Fruit fly (Drosophila melanogaster) whole organism, embryonic: ENCODE data around the gene CG31922.

ENCODE experiments used
- Ada2b ChIP-seq: fragments of 200-800 bp; sonication (Bioruptor generic); IDR thresholded peaks from 2 replicates; pipeline ENCODE4 v1.3.6; 2022; ENCODE audit warnings: missing biosample characterization, missing genetic modification characterization
- CG10209 ChIP-seq: fragments of 200-800 bp; sonication (Bioruptor generic); optimal IDR thresholded peaks from 3 replicates; lab custom pipeline; 2017; ENCODE audit warnings: missing biosample characterization, mild to moderate bottlenecking, missing genetic modification characterization, missing genetic modification reagents
- CG10366 ChIP-seq: fragments of 200-800 bp; sonication (Bioruptor generic); IDR thresholded peaks from 2 replicates; pipeline ENCODE4 v1.3.6; 2022; ENCODE audit warnings: missing biosample characterization, missing genetic modification characterization
- CG10543 ChIP-seq: fragments of 200-800 bp; sonication (Bioruptor generic); optimal IDR thresholded peaks from 3 replicates; lab custom pipeline; 2017; ENCODE audit warnings: missing biosample characterization, mild to moderate bottlenecking, missing genetic modification characterization, moderate library complexity
- CG10959 ChIP-seq: fragments of 200-800 bp; sonication (Bioruptor generic); IDR thresholded peaks from 2 replicates; pipeline ENCODE4 v1.3.6; 2022; ENCODE audit warnings: missing biosample characterization, missing genetic modification characterization
- CG11093 ChIP-seq: fragments of 200-800 bp; sonication (Bioruptor generic); IDR thresholded peaks from 3 replicates; pipeline ENCODE4 v1.3.6; 2022; ENCODE audit warnings: missing biosample characterization, missing genetic modification characterization
- CG12391 ChIP-seq: fragments of 200-800 bp; sonication (Bioruptor generic); optimal IDR thresholded peaks from 3 replicates; lab custom pipeline; 2018; ENCODE audit warnings: missing biosample characterization, mild to moderate bottlenecking, missing genetic modification characterization, moderate library complexity
- CG15479 ChIP-seq: fragments of 200-800 bp; sonication (Bioruptor generic); optimal IDR thresholded peaks from 3 replicates; lab custom pipeline; 2019; ENCODE audit warnings: missing biosample characterization, mild to moderate bottlenecking, missing genetic modification characterization, moderate library complexity
- CG15601 ChIP-seq: fragments of 200-800 bp; sonication (Bioruptor generic); optimal IDR thresholded peaks from 3 replicates; lab custom pipeline; 2019; ENCODE audit warnings: missing biosample characterization, mild to moderate bottlenecking, missing genetic modification characterization, moderate library complexity
- CG15696 ChIP-seq: fragments of 200-800 bp; sonication (Bioruptor generic); optimal IDR thresholded peaks from 2 replicates; lab custom pipeline; 2019; ENCODE audit warnings: missing biosample characterization, mild to moderate bottlenecking, missing genetic modification characterization, moderate library complexity
- CG1602 ChIP-seq: fragments of 200-800 bp; sonication (Bioruptor generic); optimal IDR thresholded peaks from 3 replicates; lab custom pipeline; 2016; ENCODE audit warnings: missing biosample characterization, missing genetic modification characterization
- CG17361 ChIP-seq: fragments of 200-800 bp; sonication (Bioruptor generic); IDR thresholded peaks from 3 replicates; pipeline ENCODE4 v1.3.6; 2022; ENCODE audit warnings: missing biosample characterization, missing genetic modification characterization
- CG17385 ChIP-seq: fragments of 200-800 bp; sonication (Bioruptor generic); optimal IDR thresholded peaks from 3 replicates; lab custom pipeline; 2018; ENCODE audit warnings: missing biosample characterization, mild to moderate bottlenecking, missing genetic modification characterization
- CG1792 ChIP-seq: fragments of 200-800 bp; sonication (Bioruptor generic); optimal IDR thresholded peaks from 2 replicates; lab custom pipeline; 2016; ENCODE audit warnings: missing biosample characterization, missing genetic modification characterization
- CG2889 ChIP-seq: fragments of 200-800 bp; sonication (Bioruptor generic); IDR thresholded peaks from 3 replicates; pipeline ENCODE4 v1.3.6; 2022; ENCODE audit warnings: missing biosample characterization, missing genetic modification characterization
- CG30431 ChIP-seq: fragments of 200-800 bp; sonication (Bioruptor generic); optimal IDR thresholded peaks from 2 replicates; lab custom pipeline; 2017; ENCODE audit warnings: missing biosample characterization, missing genetic modification characterization
- CG32767 ChIP-seq: fragments of 200-800 bp; sonication (Bioruptor generic); IDR thresholded peaks from 2 replicates; pipeline ENCODE4 v1.3.6; 2022; ENCODE audit warnings: missing biosample characterization, missing genetic modification characterization
- CG34422 ChIP-seq: fragments of 200-800 bp; sonication (Bioruptor generic); IDR thresholded peaks from 3 replicates; pipeline ENCODE4 v1.3.6; 2022; ENCODE audit warnings: missing biosample characterization, missing genetic modification characterization
- CG4854 ChIP-seq: fragments of 200-800 bp; sonication (Bioruptor generic); optimal IDR thresholded peaks from 2 replicates; lab custom pipeline; 2016; ENCODE audit warnings: missing biosample characterization, missing genetic modification characterization, inconsistent platforms
- CG6854 ChIP-seq: fragments of 200-800 bp; sonication (Bioruptor generic); optimal IDR thresholded peaks from 3 replicates; lab custom pipeline; 2017; ENCODE audit warnings: missing biosample characterization, mild to moderate bottlenecking, missing genetic modification characterization
- CG7271 ChIP-seq: fragments of 200-800 bp; sonication (Bioruptor generic); optimal IDR thresholded peaks from 2 replicates; lab custom pipeline; 2018; ENCODE audit warnings: missing biosample characterization, mild to moderate bottlenecking, missing genetic modification characterization, moderate library complexity
- CG9797 ChIP-seq: fragments of 200-800 bp; sonication (Bioruptor generic); optimal IDR thresholded peaks from 3 replicates; lab custom pipeline; 2018; ENCODE audit warnings: missing biosample characterization, mild to moderate bottlenecking, missing genetic modification characterization
- Dip3 ChIP-seq: fragments of 200-800 bp; sonication (Bioruptor generic); optimal IDR thresholded peaks from 3 replicates; lab custom pipeline; 2016; ENCODE audit warnings: missing biosample characterization, missing genetic modification characterization
- Elba2 ChIP-seq: fragments of 200-800 bp; sonication (Bioruptor generic); optimal IDR thresholded peaks from 3 replicates; lab custom pipeline; 2016; ENCODE audit warnings: missing biosample characterization, missing genetic modification characterization
- Fer1 ChIP-seq: fragments of 200-800 bp; sonication (Bioruptor generic); optimal IDR thresholded peaks from 2 replicates; lab custom pipeline; 2017; ENCODE audit warnings: missing biosample characterization, mild to moderate bottlenecking, missing genetic modification characterization
- Fer3 ChIP-seq: fragments of 200-800 bp; sonication (Bioruptor generic); optimal IDR thresholded peaks from 2 replicates; lab custom pipeline; 2018; ENCODE audit warnings: missing biosample characterization, mild to moderate bottlenecking, missing genetic modification characterization, moderate library complexity
- Hr3 ChIP-seq: fragments of 200-800 bp; sonication (Bioruptor generic); optimal IDR thresholded peaks from 3 replicates; lab custom pipeline; 2016; ENCODE audit warnings: missing biosample characterization, missing genetic modification characterization
- Lhr ChIP-seq: fragments of 200-800 bp; sonication (Bioruptor generic); optimal IDR thresholded peaks from 3 replicates; lab custom pipeline; 2017; ENCODE audit warnings: mild to moderate bottlenecking, missing biosample characterization, missing genetic modification reagents, missing genetic modification characterization
- Meics ChIP-seq: fragments of 200-800 bp; sonication (Bioruptor generic); optimal IDR thresholded peaks from 2 replicates; lab custom pipeline; 2017; ENCODE audit warnings: missing biosample characterization, mild to moderate bottlenecking, missing genetic modification characterization
- Mrtf ChIP-seq: fragments of 200-800 bp; sonication (Bioruptor generic); IDR thresholded peaks from 3 replicates; pipeline ENCODE4 v1.3.6; 2022; ENCODE audit warnings: missing biosample characterization, missing genetic modification characterization
- Oaz ChIP-seq: fragments of 200-800 bp; sonication (Bioruptor generic); IDR thresholded peaks from 2 replicates; pipeline ENCODE4 v1.3.6; 2022; ENCODE audit warnings: missing biosample characterization, missing genetic modification characterization
- Sin3A ChIP-seq: fragments of >200 bp; optimal IDR thresholded peaks from 2 replicates; lab custom pipeline; 2018
- Xrp1 ChIP-seq: fragments of 200-800 bp; sonication (Bioruptor generic); IDR thresholded peaks from 2 replicates; pipeline ENCODE4 v1.3.6; 2022; ENCODE audit warnings: missing biosample characterization, missing genetic modification characterization
- abd-A ChIP-seq: fragments of 200-800 bp; sonication (Bioruptor generic); optimal IDR thresholded peaks from 3 replicates; lab custom pipeline; 2019; ENCODE audit warnings: missing biosample characterization, mild to moderate bottlenecking, missing genetic modification characterization, moderate library complexity
- ac ChIP-seq: fragments of 200-800 bp; sonication (Bioruptor generic); optimal IDR thresholded peaks from 3 replicates; lab custom pipeline; 2017; ENCODE audit warnings: missing biosample characterization, mild to moderate bottlenecking, missing genetic modification characterization
- ci ChIP-seq: fragments of 200-800 bp; sonication (Bioruptor generic); IDR thresholded peaks from 3 replicates; pipeline ENCODE4 v1.3.6; 2022; ENCODE audit warnings: missing biosample characterization, missing genetic modification characterization
- croc ChIP-seq: fragments of 200-800 bp; sonication (Bioruptor generic); conservative IDR thresholded peaks from 3 replicates; pipeline ENCODE4 v1.3.6; 2022; ENCODE audit warnings: missing biosample characterization, missing genetic modification characterization
- crp ChIP-seq, 2 experiments: fragments of 200-800 bp; sonication (Bioruptor generic); optimal IDR thresholded peaks; 2 replicates in 1 of 2; 3 replicates in 1 of 2; lab custom pipeline; 2017; ENCODE audit warnings: missing biosample characterization in 2 of 2, missing genetic modification characterization in 2 of 2, mild to moderate bottlenecking in 1 of 2, moderate library complexity in 1 of 2
- dmrt11E ChIP-seq: fragments of 200-800 bp; sonication (Bioruptor generic); optimal IDR thresholded peaks from 3 replicates; lab custom pipeline; 2018; ENCODE audit warnings: missing biosample characterization, mild to moderate bottlenecking, missing genetic modification characterization, moderate library complexity
- fd96Cb ChIP-seq: fragments of 200-800 bp; sonication (Bioruptor generic); optimal IDR thresholded peaks from 2 replicates; lab custom pipeline; 2018; ENCODE audit warnings: missing biosample characterization, mild to moderate bottlenecking, missing genetic modification characterization, moderate library complexity
- gsb-n ChIP-seq: fragments of 200-800 bp; sonication (Bioruptor generic); optimal IDR thresholded peaks from 3 replicates; lab custom pipeline; 2018; ENCODE audit warnings: missing biosample characterization, mild to moderate bottlenecking, missing genetic modification characterization
- pan ChIP-seq, 4 experiments: fragments of >200 bp in 3 of 4; fragments of 200-800 bp in 1 of 4; sonication (Bioruptor generic) in 1 of 4; optimal IDR thresholded peaks in 3 of 4; IDR thresholded peaks in 1 of 4; 2 replicates each; pipeline versions ENCODE4 v1.3.6 to Lab custom; 2017 to 2022; ENCODE audit warnings: missing biosample characterization in 2 of 4, missing genetic modification characterization in 2 of 4, mixed read lengths in 1 of 4
- pho ChIP-seq: fragments of 200-800 bp; sonication (Bioruptor generic); optimal IDR thresholded peaks from 2 replicates; lab custom pipeline; 2016; ENCODE audit warnings: missing biosample characterization, missing genetic modification characterization
- prd ChIP-seq, 3 experiments: fragments of >200 bp in 2 of 3; fragments of 200-800 bp in 1 of 3; sonication (Bioruptor generic) in 1 of 3; optimal IDR thresholded peaks in 2 of 3; IDR thresholded peaks in 1 of 3; 2 replicates in 2 of 3; 3 replicates in 1 of 3; pipeline versions ENCODE4 v1.3.6 to Lab custom; 2017 to 2022; ENCODE audit warnings: missing biosample characterization in 1 of 3, missing genetic modification characterization in 1 of 3
- slbo ChIP-seq: fragments of 200-800 bp; sonication (Bioruptor generic); IDR thresholded peaks from 2 replicates; pipeline ENCODE4 v1.3.6; 2022; ENCODE audit warnings: missing biosample characterization, missing genetic modification characterization
- sug ChIP-seq: fragments of 200-800 bp; optimal IDR thresholded peaks from 2 replicates; lab custom pipeline; 2019; ENCODE audit warnings: missing biosample characterization, mild to moderate bottlenecking, missing genetic modification characterization, moderate library complexity
- tna ChIP-seq: fragments of 200-800 bp; sonication (Bioruptor generic); IDR thresholded peaks from 2 replicates; pipeline ENCODE4 v1.3.6; 2022; ENCODE audit warnings: missing biosample characterization, missing genetic modification characterization; ENCODE audit not compliant: partially characterized antibody

Gene CG31922

DNA sequence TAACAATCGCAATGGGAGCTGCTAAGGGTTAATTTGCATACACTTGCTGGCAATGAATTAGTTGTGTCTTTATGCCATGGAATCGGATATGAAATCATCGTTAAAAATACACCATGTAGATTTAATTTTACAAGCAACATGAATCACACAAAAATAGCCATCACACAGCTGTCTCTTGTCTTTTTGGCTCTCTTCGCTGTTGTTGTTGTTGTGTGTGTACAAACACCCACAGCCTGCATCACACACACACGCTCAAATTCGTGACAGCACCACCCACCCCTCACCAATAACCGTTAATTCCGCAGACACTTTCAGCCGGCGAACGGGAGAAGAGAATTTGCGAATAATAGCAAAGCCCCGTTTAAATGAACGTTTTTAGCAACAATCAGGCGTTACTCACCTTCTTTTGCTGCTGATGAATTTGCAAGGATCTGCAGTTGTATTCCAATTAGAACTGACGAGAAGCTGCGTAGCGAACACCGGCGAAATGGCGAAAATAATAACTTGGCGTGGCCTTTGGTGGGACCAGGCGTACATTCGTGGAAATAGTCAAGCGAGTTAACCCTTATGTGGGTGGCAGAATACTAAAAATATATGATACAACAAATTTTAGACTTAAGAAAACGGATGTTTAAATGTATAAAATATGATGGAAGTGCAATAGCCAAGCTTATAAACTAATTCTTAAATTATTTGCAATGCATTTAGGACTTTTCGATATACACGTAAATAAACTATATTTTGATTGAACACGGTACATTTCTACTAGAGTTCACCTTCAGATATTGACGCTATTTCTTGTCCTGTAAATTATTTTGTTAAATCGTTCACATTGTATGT lies 12.1 kb upstream of the CG31922 start, which contains the start of gene capt (continued):
- TF ChIP-seq Elba2 (peak; percentile 79), Sin3A (peak; percentile 54), CG9797 (GFP tag; lab: Kevin White, UChicago) (peak; percentile 53), CG15479 (GFP tag; lab: Kevin White, UChicago) (peak; percentile 38), slbo (GFP tag; lab: Robert Waterston, UW) (peak; percentile 68), Xrp1 (GFP tag; lab: Robert Waterston, UW) (peak; percentile 18; the same call in 1 of the 2 replicates), CG2889 (GFP tag; lab: Robert Waterston, UW) (no peak), croc (GFP tag; lab: Robert Waterston, UW) (no peak), CG11093 (GFP tag; lab: Robert Waterston, UW) (0 out of 3 replicates have a peak, but pooled peaks have one; percentile 27), fd96Cb (tag; lab: Kevin White, UChicago) (peak; percentile 11), CG10543 (GFP tag; lab: Kevin White, UChicago) (peak; percentile 2), Oaz (no peak), CG10209 (peak; percentile 7), crp (GFP tag; optimal IDR thresholded peaks at IDR 0.05; lab: Kevin White, UChicago) (peak; percentile 6 to 66), Lhr (GFP tag; lab: Kevin White, UChicago) (peak; percentile 12), Fer1 (peak; percentile 10), Fer3 (tag; lab: Kevin White, UChicago) (peak; percentile 22), ac (peak; percentile 30), CG30431 (GFP tag; lab: Kevin White, UChicago) (no peak), pan (optimal IDR thresholded peaks at IDR 0.05; lab: Kevin White, UChicago) (no peak), pan (GFP tag; optimal IDR thresholded peaks at IDR 0.05 in 1 of 2, IDR thresholded peaks at IDR 0.05 in 1 of 2) (peak in 1 of 2 experiments; percentile 42), Ada2b (GFP tag; lab: Robert Waterston, UW) (peak; percentile 34; the same call in 1 of the 2 replicates), sug (tag; lab: Kevin White, UChicago) (peak; percentile 38), CG17385 (GFP tag; lab: Kevin White, UChicago) (peak; percentile 10), CG34422 (GFP tag; lab: Robert Waterston, UW) (peak; percentile 95), CG4854 (no peak), dmrt11E (tag; lab: Kevin White, UChicago) (peak; percentile 14), ci (GFP tag; lab: Robert Waterston, UW) (peak; percentile 57; the same call in 1 of the 3 replicates), pho (GFP tag; lab: Kevin White, UChicago) (peak; percentile 49), gsb-n (no peak), prd (optimal IDR thresholded peaks at IDR 0.05; lab: Kevin White, UChicago) (no peak), prd (GFP tag; IDR thresholded peaks at IDR 0.05; lab: Robert Waterston, UW) (peak; percentile 56; the same call in 2 of the 3 replicates), CG15601 (tag; lab: Kevin White, UChicago) (no peak), CG15696 (tag; lab: Kevin White, UChicago) (peak; percentile 24), abd-A (peak; percentile 67), CG7271 (tag; lab: Kevin White, UChicago) (no peak), Hr3 (peak; percentile 41), tna (GFP tag; lab: Robert Waterston, UW) (no peak), Dip3 (GFP tag; lab: Kevin White, UChicago) (peak; percentile 16), Meics (peak; percentile 26), Mrtf (no peak), CG12391 (tag; lab: Kevin White, UChicago) (peak; percentile 54), CG10959 (peak; percentile 89), CG6854 (GFP tag; lab: Kevin White, UChicago) (no peak), CG10366 (GFP tag; lab: Robert Waterston, UW) (peak; percentile 14; the same call in 1 of the 2 replicates), CG1792 (GFP tag; lab: Kevin White, UChicago) (no peak), CG1602 (GFP tag; lab: Kevin White, UChicago) (peak; percentile 22), CG17361 (peak; percentile 58; the same call in 2 of the 3 replicates), CG32767 (no peak)
